Worm (Caenorhabditis elegans) whole organism, L1 larva: ENCODE measurements around the gene C08G5.6.
A peak's percentile ranks its signal among the peaks of the same experiment; 100 is the strongest.

ENCODE experiments used
- aha-1 ChIP-seq: fragments of 150-350 bp; optimal IDR thresholded peaks from 2 replicates; lab custom pipeline; 2014; ENCODE audit warnings: missing biosample characterization, missing genetic modification characterization
- ama-1 ChIP-seq: fragments of 150-350 bp; optimal IDR thresholded peaks from 2 replicates; lab custom pipeline; 2014
- ceh-82 ChIP-seq, 3 experiments: fragments of 150-350 bp in 1 of 3; sonication (generic microtip) in 2 of 3; optimal IDR thresholded peaks; 2 replicates each; lab custom pipeline; 2014 to 2017; ENCODE audit warnings: missing biosample characterization in 3 of 3, missing genetic modification characterization in 3 of 3
- ceh-88 ChIP-seq: fragments of 200-800 bp; sonication (Bioruptor generic); IDR thresholded peaks from 2 replicates; pipeline ENCODE4 v1.3.6; 2022; ENCODE audit warnings: missing genetic modification characterization, missing compliant biosample characterization
- ceh-90 ChIP-seq: sonication (generic microtip); optimal IDR thresholded peaks from 2 replicates; lab custom pipeline; 2016; ENCODE audit warnings: missing genetic modification characterization, missing compliant biosample characterization
- ces-1 ChIP-seq: fragments of 150-350 bp; optimal IDR thresholded peaks from 2 replicates; lab custom pipeline; 2014; ENCODE audit warnings: missing biosample characterization, missing genetic modification reagents, missing genetic modification characterization
- dpl-1 ChIP-seq, 3 experiments: fragments of 150-350 bp in 2 of 3; sonication (generic microtip) in 1 of 3; optimal IDR thresholded peaks; 2 replicates each; lab custom pipeline; 2014 to 2017; ENCODE audit warnings: missing biosample characterization in 3 of 3, missing genetic modification characterization in 3 of 3, missing genetic modification reagents in 3 of 3
- dsc-1 ChIP-seq: sonication (generic microtip); optimal IDR thresholded peaks from 2 replicates; lab custom pipeline; 2016; ENCODE audit warnings: mild to moderate bottlenecking, missing genetic modification characterization, missing compliant biosample characterization
- efl-1 ChIP-seq, 4 experiments: fragments of 150-350 bp; optimal IDR thresholded peaks in 3 of 4; peaks in 1 of 4; 1 replicate in 1 of 4; 2 replicates in 3 of 4; lab custom pipeline; 2014; ENCODE audit warnings: missing biosample characterization in 2 of 4, missing genetic modification characterization in 2 of 4, missing genetic modification reagents in 2 of 4
- egl-13 ChIP-seq: sonication (generic microtip); optimal IDR thresholded peaks from 2 replicates; lab custom pipeline; 2016; ENCODE audit warnings: missing genotype, missing genetic modification reagents, missing genetic modification characterization, missing compliant biosample characterization
- ets-5 ChIP-seq: fragments of 200-800 bp; sonication (Bioruptor generic); IDR thresholded peaks from 2 replicates; pipeline ENCODE4 v1.3.6; 2022; ENCODE audit warnings: missing genetic modification characterization, missing compliant biosample characterization
- fkh-10 ChIP-seq: sonication (generic microtip); optimal IDR thresholded peaks from 2 replicates; lab custom pipeline; 2017; ENCODE audit warnings: missing biosample characterization, missing genetic modification reagents, missing genetic modification characterization
- fkh-4 ChIP-seq: sonication (generic microtip); optimal IDR thresholded peaks from 2 replicates; lab custom pipeline; 2016; ENCODE audit warnings: missing compliant biosample characterization, missing genetic modification characterization, borderline replicate concordance
- fkh-8 ChIP-seq: sonication (generic microtip); optimal IDR thresholded peaks from 2 replicates; lab custom pipeline; 2016; ENCODE audit warnings: mild to moderate bottlenecking, missing genetic modification characterization, missing compliant biosample characterization
- hlh-17 ChIP-seq: fragments of 200-800 bp; sonication (Bioruptor generic); optimal IDR thresholded peaks from 2 replicates; lab custom pipeline; 2018; ENCODE audit warnings: missing genetic modification characterization, mild to moderate bottlenecking, missing compliant biosample characterization, moderate library complexity, borderline replicate concordance
- hpl-2 ChIP-seq: fragments of 150-350 bp; optimal IDR thresholded peaks from 2 replicates; lab custom pipeline; 2014; ENCODE audit warnings: missing biosample characterization, missing genetic modification reagents, missing genetic modification characterization
- irx-1 ChIP-seq: sonication (generic microtip); optimal IDR thresholded peaks from 2 replicates; lab custom pipeline; 2016; ENCODE audit warnings: missing genetic modification characterization, missing compliant biosample characterization
- isw-1 ChIP-seq: fragments of 200-800 bp; sonication (Bioruptor generic); IDR thresholded peaks from 2 replicates; pipeline ENCODE4 v1.3.6; 2022; ENCODE audit warnings: missing genetic modification characterization, missing compliant biosample characterization
- lin-14 ChIP-seq: fragments of 200-800 bp; sonication (Bioruptor generic); optimal IDR thresholded peaks from 2 replicates; lab custom pipeline; 2018; ENCODE audit warnings: mild to moderate bottlenecking, missing genetic modification characterization, moderate library complexity, missing compliant biosample characterization
- lin-15B ChIP-seq: fragments of 150-350 bp; sonication (generic microtip); optimal IDR thresholded peaks from 3 replicates; lab custom pipeline; 2014; ENCODE audit warnings: missing biosample characterization, missing genetic modification characterization
- lin-35 ChIP-seq, 2 experiments: fragments of 150-350 bp; optimal IDR thresholded peaks; 2 replicates each; lab custom pipeline; 2014; ENCODE audit warnings: missing biosample characterization in 2 of 2, missing genetic modification characterization in 2 of 2, missing genetic modification reagents in 2 of 2
- lsy-2 ChIP-seq, 2 experiments: fragments of 150-350 bp; optimal IDR thresholded peaks; 2 replicates each; lab custom pipeline; 2014; ENCODE audit warnings: missing biosample characterization in 2 of 2, missing genetic modification characterization in 2 of 2
- mab-9 ChIP-seq: fragments of 200-800 bp; sonication (Bioruptor generic); IDR thresholded peaks from 2 replicates; pipeline ENCODE4 v1.3.6; 2022; ENCODE audit warnings: missing genetic modification reagents, missing genetic modification characterization, missing compliant biosample characterization
- mdl-1 ChIP-seq, 2 experiments: fragments of 150-350 bp; optimal IDR thresholded peaks; 2 replicates each; lab custom pipeline; 2014 to 2017; ENCODE audit warnings: missing biosample characterization in 2 of 2, missing genetic modification characterization in 2 of 2, inconsistent platforms in 1 of 2
- mef-2 ChIP-seq: fragments of 150-350 bp; optimal IDR thresholded peaks from 2 replicates; lab custom pipeline; 2014; ENCODE audit warnings: missing biosample characterization, missing genetic modification characterization
- mep-1 ChIP-seq: fragments of 150-350 bp; optimal IDR thresholded peaks from 2 replicates; lab custom pipeline; 2014; ENCODE audit warnings: missing biosample characterization, missing genetic modification characterization
- nhr-19 ChIP-seq: fragments of 200-800 bp; sonication (Bioruptor generic); conservative IDR thresholded peaks from 2 replicates; pipeline ENCODE4 v1.3.6; 2022; ENCODE audit warnings: missing genetic modification characterization, missing compliant biosample characterization
- nhr-20 ChIP-seq: sonication (generic microtip); optimal IDR thresholded peaks from 2 replicates; lab custom pipeline; 2016; ENCODE audit warnings: mild to moderate bottlenecking, missing genetic modification characterization, missing compliant biosample characterization
- nhr-47 ChIP-seq: sonication (generic microtip); optimal IDR thresholded peaks from 2 replicates; lab custom pipeline; 2016; ENCODE audit warnings: mild to moderate bottlenecking, missing genetic modification characterization, moderate library complexity, missing compliant biosample characterization
- nhr-71 ChIP-seq: sonication (generic microtip); optimal IDR thresholded peaks from 2 replicates; lab custom pipeline; 2016; ENCODE audit warnings: mild to moderate bottlenecking, missing genetic modification characterization, moderate library complexity, missing compliant biosample characterization
- nhr-76 ChIP-seq: sonication (generic microtip); optimal IDR thresholded peaks from 2 replicates; lab custom pipeline; 2017; ENCODE audit warnings: missing biosample characterization, missing genetic modification characterization
- nhr-90 ChIP-seq: sonication (generic microtip); optimal IDR thresholded peaks from 2 replicates; lab custom pipeline; 2016; ENCODE audit warnings: mild to moderate bottlenecking, missing genetic modification characterization, missing compliant biosample characterization; ENCODE audit not compliant: poor library complexity
- pag-3 ChIP-seq: sonication (generic microtip); optimal IDR thresholded peaks from 2 replicates; lab custom pipeline; 2017; ENCODE audit warnings: missing genetic modification characterization, mild to moderate bottlenecking, missing compliant biosample characterization, antibody characterized with exemption, borderline replicate concordance; ENCODE audit not compliant: insufficient read depth
- pax-3 ChIP-seq: fragments of 200-800 bp; sonication (Bioruptor generic); optimal IDR thresholded peaks from 2 replicates; lab custom pipeline; 2018; ENCODE audit warnings: mild to moderate bottlenecking, missing genetic modification characterization, moderate library complexity, missing compliant biosample characterization
- pqm-1 ChIP-seq: sonication (generic microtip); optimal IDR thresholded peaks from 3 replicates; lab custom pipeline; 2017; ENCODE audit warnings: missing biosample characterization, missing genetic modification characterization
- rnt-1 ChIP-seq: sonication (generic microtip); optimal IDR thresholded peaks from 2 replicates; lab custom pipeline; 2016; ENCODE audit warnings: mild to moderate bottlenecking, missing genetic modification characterization, moderate library complexity, missing compliant biosample characterization
- snpc-4 ChIP-seq: fragments of 150-350 bp; optimal IDR thresholded peaks from 2 replicates; lab custom pipeline; 2014; ENCODE audit warnings: missing biosample characterization, missing genetic modification characterization
- snu-23 ChIP-seq: sonication (generic microtip); optimal IDR thresholded peaks from 2 replicates; lab custom pipeline; 2016; ENCODE audit warnings: missing genetic modification characterization, missing compliant biosample characterization
- sptf-1 ChIP-seq: fragments of 150-350 bp; optimal IDR thresholded peaks from 2 replicates; lab custom pipeline; 2014; ENCODE audit warnings: missing biosample characterization, missing genetic modification characterization
- sup-37 ChIP-seq: fragments of 200-800 bp; sonication (Bioruptor generic); optimal IDR thresholded peaks from 2 replicates; lab custom pipeline; 2018; ENCODE audit warnings: mild to moderate bottlenecking, missing genetic modification characterization, missing compliant biosample characterization
- tbx-2 ChIP-seq: sonication (generic microtip); optimal IDR thresholded peaks from 2 replicates; lab custom pipeline; 2016; ENCODE audit warnings: missing genetic modification characterization, missing compliant biosample characterization
- unc-130 ChIP-seq: fragments of 150-350 bp; optimal IDR thresholded peaks from 2 replicates; lab custom pipeline; 2017; ENCODE audit warnings: missing biosample characterization, missing genetic modification characterization, inconsistent platforms
- unc-30 ChIP-seq: sonication (generic microtip); optimal IDR thresholded peaks from 2 replicates; lab custom pipeline; 2017; ENCODE audit warnings: missing biosample characterization, missing genetic modification characterization
- zag-1 ChIP-seq: fragments of 150-350 bp; optimal IDR thresholded peaks from 2 replicates; lab custom pipeline; 2014; ENCODE audit warnings: missing biosample characterization, missing genetic modification characterization
- ztf-4 ChIP-seq: fragments of 150-350 bp; optimal IDR thresholded peaks from 2 replicates; lab custom pipeline; 2014; ENCODE audit warnings: missing biosample characterization, missing genetic modification characterization

Gene C08G5.6

ce11 chrII:759788-760187 is 10.6 kb upstream of the C08G5.6 start (continued):
- TF ChIP-seq isw-1 (GFP tag; lab: Robert Waterston, UW), result no peak; the same call in 1 of the 2 replicates
- TF ChIP-seq nhr-71 (tag; lab: Kevin White, UChicago), result peak; percentile 68
- TF ChIP-seq mab-9, result 0 out of 2 replicates have a peak, but pooled peaks have one; percentile 42
- no peak for TF ChIP-seq unc-30
- peak; percentile 85 for TF ChIP-seq lin-14
- no peak for TF ChIP-seq pag-3 (tag; lab: Kevin White, UChicago)
- TF ChIP-seq ama-1 (lab: Kevin White, UChicago), result no peak
- TF ChIP-seq tbx-2 (tag; lab: Kevin White, UChicago), result peak; percentile 27
- TF ChIP-seq nhr-47, result peak; percentile 60
- peak; percentile 78 for TF ChIP-seq dsc-1
- TF ChIP-seq pax-3 (tag; lab: Kevin White, UChicago), result no peak
- peak; percentile 36 to 60 (median 60) for TF ChIP-seq ceh-82 (tag; optimal IDR thresholded peaks at IDR 0.05; lab: Kevin White, UChicago)
- no peak; the same call in 1 of the 2 replicates for TF ChIP-seq nhr-19 (GFP tag; lab: Robert Waterston, UW)
- peak; percentile 61 for TF ChIP-seq fkh-10
- peak; percentile 33 for TF ChIP-seq mep-1 (tag; lab: Kevin White, UChicago)
- peak in 1 of 3 experiments; percentile 40 for TF ChIP-seq dpl-1 (GFP tag; optimal IDR thresholded peaks at IDR 0.05; lab: Kevin White, UChicago)

- TF ChIP-seq mdl-1 (tag; optimal IDR thresholded peaks at IDR 0.05; lab: Kevin White, UChicago) (no peak), lin-14 (no peak), pag-3 (tag; lab: Kevin White, UChicago) (no peak), tbx-2 (tag; lab: Kevin White, UChicago) (no peak), nhr-90 (tag; lab: Kevin White, UChicago) (no peak), mef-2 (tag; lab: Kevin White, UChicago) (no peak), hpl-2 (GFP tag; lab: Kevin White, UChicago) (no peak), isw-1 (GFP tag; lab: Robert Waterston, UW) (no peak)
Measured at ce11 chrII:760276-760675, 10.1 kb upstream of the C08G5.6 start.

DNA sequence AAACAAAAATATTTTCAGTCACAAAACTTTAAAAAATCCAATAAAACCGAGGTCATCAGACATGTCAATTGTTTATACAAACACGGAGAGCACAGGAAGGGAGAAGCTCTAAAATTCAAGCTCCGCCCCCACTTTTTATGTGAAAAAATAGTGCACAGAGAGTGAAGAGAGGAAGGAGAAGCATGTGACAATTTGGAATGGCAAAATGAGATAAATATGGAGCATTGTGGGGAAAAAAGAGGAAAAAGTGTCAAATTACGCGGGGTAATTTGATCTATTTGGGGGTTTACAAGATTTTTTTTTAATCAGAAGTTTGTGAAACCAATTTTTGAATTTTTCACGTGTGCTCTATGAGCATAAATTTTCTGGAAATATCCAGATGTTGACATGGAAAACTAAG is 7.4 kb upstream of the C08G5.6 start:
- TF ChIP-seq ceh-90 (no peak), mep-1 (tag; lab: Kevin White, UChicago) (no peak), ces-1 (no peak), snpc-4 (tag; lab: Kevin White, UChicago) (no peak), sptf-1 (tag; lab: Kevin White, UChicago) (no peak), dpl-1 (GFP tag; optimal IDR thresholded peaks at IDR 0.05; lab: Kevin White, UChicago) (peak in 1 of 3 experiments; percentile 10), ztf-4 (no peak), dsc-1 (peak; percentile 70), unc-130 (tag; lab: Kevin White, UChicago) (no peak), mef-2 (tag; lab: Kevin White, UChicago) (no peak), fkh-4 (tag; lab: Kevin White, UChicago) (no peak), mab-9 (no peak), lin-15B (tag; lab: Kevin White, UChicago) (no peak), ama-1 (lab: Kevin White, UChicago) (no peak), lin-35 (GFP tag; optimal IDR thresholded peaks at IDR 0.05; lab: Kevin White, UChicago) (peak in 1 of 2 experiments; percentile 1), ceh-88 (GFP tag; lab: Robert Waterston, UW) (no peak), lsy-2 (tag; optimal IDR thresholded peaks at IDR 0.05; lab: Kevin White, UChicago) (peak in 1 of 2 experiments; percentile 33), pax-3 (tag; lab: Kevin White, UChicago) (peak; percentile 7), egl-13 (peak; percentile 32), ets-5 (GFP tag; lab: Robert Waterston, UW) (no peak), hlh-17 (GFP tag; lab: Kevin White, UChicago) (no peak), nhr-71 (tag; lab: Kevin White, UChicago) (peak; percentile 51), nhr-76 (no peak), snu-23 (peak; percentile 12), pqm-1 (no peak), nhr-47 (peak; percentile 29), fkh-8 (peak; percentile 24), efl-1 (optimal IDR thresholded peaks at IDR 0.05; lab: Kevin White, UChicago) (no peak), efl-1 (GFP tag; optimal IDR thresholded peaks at IDR 0.05 in 1 of 2; lab: Kevin White, UChicago) (no peak), zag-1 (tag; lab: Kevin White, UChicago) (no peak), nhr-20 (tag; lab: Kevin White, UChicago) (peak; percentile 18), irx-1 (peak; percentile 57), fkh-10 (no peak), hpl-2 (GFP tag; lab: Kevin White, UChicago) (no peak), rnt-1 (tag; lab: Kevin White, UChicago) (no peak), lin-14 (peak; percentile 72), unc-30 (no peak), aha-1 (tag; lab: Kevin White, UChicago) (no peak), sup-37 (GFP tag; lab: Kevin White, UChicago) (no peak)
